In the genomic region with DNA sequence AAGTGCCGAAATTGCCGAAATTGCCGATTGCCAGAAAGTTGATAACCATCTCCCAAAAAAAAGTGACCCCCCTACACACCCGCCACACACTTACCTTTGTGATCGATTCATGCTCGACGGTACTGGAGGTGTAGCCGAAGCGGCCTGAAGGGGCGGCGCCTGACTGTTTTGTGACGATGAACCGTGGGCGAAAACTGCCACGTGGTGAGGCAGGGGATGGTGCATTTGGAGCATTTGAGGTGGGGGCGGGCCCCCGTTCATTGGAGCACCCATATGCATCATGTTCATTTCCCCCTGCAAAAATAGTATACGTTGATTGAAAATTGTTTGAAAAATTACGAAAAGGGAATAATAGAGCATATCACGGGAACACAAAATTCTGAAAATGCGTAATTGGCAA, we compare ENCODE assay signal across 3 worm cellular contexts.
A peak's percentile ranks its signal among the peaks of the same experiment; 100 is the strongest.
TF ChIP-seq lines count a peak whose summit lies in the region.

A gene (minus strand): TSS at position 292 of the 400 bp plus-strand sequence.

TF ChIP-seq in whole organism, L4 larva, 104 proteins besides CTCF, POLR2A, EP300 and RAD21:
- no peak for TF ChIP-seq skn-1 (tag; optimal IDR thresholded peaks at IDR 0.05; lab: Kevin White, UChicago)
- TF ChIP-seq set-16 (GFP tag; IDR thresholded peaks at IDR 0.05; lab: Robert Waterston, UW), result peak; percentile 56

TF ChIP-seq in whole organism, midembryonic, 9 proteins besides CTCF, POLR2A, EP300 and RAD21:
- TF ChIP-seq flt-1 (GFP tag; IDR thresholded peaks at IDR 0.05; lab: Robert Waterston, UW) (peak; percentile 63; the same call in 1 of the 2 replicates), med-1 (GFP tag; optimal IDR thresholded peaks at IDR 0.05; lab: Kevin White, UChicago; ENCODE audit: insufficient read depth) (no peak)

TF ChIP-seq in whole organism, mixed stage, embryonic, 35 proteins besides CTCF, POLR2A, EP300 and RAD21:
- TF ChIP-seq nhr-237 (tag; optimal IDR thresholded peaks at IDR 0.05; lab: Kevin White, UChicago) (no peak), ztf-11 (tag; optimal IDR thresholded peaks at IDR 0.05; lab: Kevin White, UChicago) (no peak), nhr-28 (tag; optimal IDR thresholded peaks at IDR 0.05; lab: Kevin White, UChicago) (no peak), ceh-83 (GFP tag; optimal IDR thresholded peaks at IDR 0.05; lab: Kevin White, UChicago) (peak; percentile 6), zip-8 (tag; optimal IDR thresholded peaks at IDR 0.05; lab: Kevin White, UChicago) (no peak), unc-39 (tag; optimal IDR thresholded peaks at IDR 0.05; lab: Kevin White, UChicago) (no peak), sem-2 (GFP tag; optimal IDR thresholded peaks at IDR 0.05; lab: Kevin White, UChicago) (no peak)
